Worm (Caenorhabditis elegans): ENCODE data around the gene srbc-30.

DNA sequence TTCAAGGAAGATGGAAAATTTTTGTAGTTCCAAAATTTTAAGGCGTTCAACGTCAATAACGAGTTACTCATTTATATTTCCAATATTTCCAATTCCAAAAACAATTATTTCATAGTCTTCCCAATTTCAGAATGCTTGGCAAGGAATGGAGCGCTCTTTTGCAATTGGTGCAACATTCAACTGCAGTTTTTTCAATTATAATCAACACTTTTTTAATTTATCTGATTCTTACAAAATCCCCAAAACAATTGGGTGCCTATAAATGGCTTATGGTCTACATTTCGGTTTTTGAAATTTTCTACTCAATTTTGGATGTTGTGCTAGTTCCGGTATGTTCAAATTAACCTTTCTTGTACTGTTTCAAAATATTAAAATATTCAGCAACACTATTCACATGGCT, 27.4 kb upstream of the srbc-30 start, which contains the start of gene str-225:
- TF ChIP-seq lin-35 (GFP tag; optimal IDR thresholded peaks at IDR 0.05): no peak
- TF ChIP-seq hlh-26 (GFP tag; conservative IDR thresholded peaks at IDR 0.05): no peak
- no peak for TF ChIP-seq T07F8.4 (tag; optimal IDR thresholded peaks at IDR 0.05)
- no peak for TF ChIP-seq zfh-2 (GFP tag; conservative IDR thresholded peaks at IDR 0.05)
- TF ChIP-seq dpl-1 (GFP tag; optimal IDR thresholded peaks at IDR 0.05): no peak

Data from whole organism, young adult.